Fruit fly (Drosophila melanogaster): Measurements from ENCODE around the gene skd.

Gene skd

DNA sequence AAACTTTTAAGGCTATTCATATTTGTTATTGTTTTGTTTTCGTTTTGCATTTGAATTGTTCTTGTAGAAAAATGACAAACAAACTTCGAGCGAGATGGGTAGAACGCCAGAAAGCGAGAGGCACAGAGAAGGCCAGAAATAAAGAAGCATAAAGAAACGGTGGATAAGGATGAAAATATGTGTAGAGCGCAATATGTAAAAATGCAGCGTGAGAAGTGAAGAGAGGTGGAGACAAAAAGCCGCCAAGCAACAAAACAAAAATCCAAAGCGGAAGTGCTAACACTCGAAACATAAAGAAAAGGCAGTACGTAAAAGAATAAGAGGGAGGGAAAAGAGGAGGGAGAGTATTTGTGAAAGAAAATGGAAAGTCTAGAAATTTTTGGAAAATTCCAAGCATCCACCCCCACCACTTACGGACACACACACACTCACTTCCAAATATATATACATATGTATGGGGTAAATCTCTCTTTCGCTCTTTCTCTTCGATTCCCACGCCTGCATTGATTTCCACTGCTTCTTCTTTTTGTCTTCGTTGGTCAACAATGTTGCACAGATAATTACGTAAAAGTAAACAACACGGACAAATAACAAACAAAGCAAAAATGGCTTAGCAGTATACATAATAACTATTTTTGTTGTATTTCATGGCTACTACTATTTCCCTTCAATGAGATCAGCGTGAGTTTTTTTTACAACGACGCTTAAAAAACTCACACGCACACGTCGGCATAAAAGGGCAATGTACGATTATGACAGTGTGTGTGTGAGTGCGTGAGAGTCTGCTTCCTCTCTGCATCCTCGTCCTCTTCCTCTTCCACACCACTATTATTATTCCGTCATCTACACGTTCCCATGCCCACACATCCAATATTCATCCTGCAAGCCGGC is 19.6 kb downstream of the skd start (continued):
- TF ChIP-seq CG12942 (GFP tag; optimal IDR thresholded peaks at IDR 0.05) (peak; percentile 14), sqz (GFP tag; optimal IDR thresholded peaks at IDR 0.05) (peak; percentile 82), MTF-1 (GFP tag; optimal IDR thresholded peaks at IDR 0.05; ENCODE audit: borderline replicate concordance) (peak; percentile 62), CG6813 (GFP tag; optimal IDR thresholded peaks at IDR 0.05) (peak; percentile 14), CG12391 (tag; optimal IDR thresholded peaks at IDR 0.05) (peak; percentile 1), NC2β (GFP tag; optimal IDR thresholded peaks at IDR 0.05) (peak; percentile 5), pros (GFP tag; optimal IDR thresholded peaks at IDR 0.05) (peak; percentile 72), Spps (tag; optimal IDR thresholded peaks at IDR 0.05) (peak; percentile 24), twi (tag; optimal IDR thresholded peaks at IDR 0.05) (peak; percentile 30), CG13624 (GFP tag; optimal IDR thresholded peaks at IDR 0.05) (peak; percentile 5), ATbp (GFP tag; optimal IDR thresholded peaks at IDR 0.05) (peak; percentile 67), CG3163 (GFP tag; optimal IDR thresholded peaks at IDR 0.05) (peak; percentile 67), CG15479 (GFP tag; optimal IDR thresholded peaks at IDR 0.05) (peak; percentile 86), CG6854 (GFP tag; optimal IDR thresholded peaks at IDR 0.05) (no peak), CG8281 (tag; optimal IDR thresholded peaks at IDR 0.05) (peak; percentile 4), sens-2 (GFP tag; IDR thresholded peaks at IDR 0.05) (no peak), CG33557 (GFP tag; optimal IDR thresholded peaks at IDR 0.05) (peak; percentile 77), Vsx1 (GFP tag; optimal IDR thresholded peaks at IDR 0.05) (no peak), sr (GFP tag; IDR thresholded peaks at IDR 0.05) (peak; percentile 52; the same call in 1 of the 3 replicates), CG18764 (GFP tag; optimal IDR thresholded peaks at IDR 0.05) (peak; percentile 42), CG8924 (tag; optimal IDR thresholded peaks at IDR 0.05) (peak; percentile 17), lilli (GFP tag; optimal IDR thresholded peaks at IDR 0.05) (peak; percentile 4), CG14710 (tag; optimal IDR thresholded peaks at IDR 0.05) (peak; percentile 41), nom (GFP tag; optimal IDR thresholded peaks at IDR 0.05) (peak; percentile 9), CG4328 (GFP tag; optimal IDR thresholded peaks at IDR 0.05) (no peak), CG11504 (tag; optimal IDR thresholded peaks at IDR 0.05) (peak; percentile 73), Med (GFP tag) (peak; percentile 83), CG13775 (GFP tag; optimal IDR thresholded peaks at IDR 0.05) (peak; percentile 38), corto (GFP tag; optimal IDR thresholded peaks at IDR 0.05) (no peak), CG15011 (GFP tag; optimal IDR thresholded peaks at IDR 0.05) (peak; percentile 2), dpn (GFP tag; optimal IDR thresholded peaks at IDR 0.05) (peak in 1 of 2 experiments; percentile 36), CG6254 (GFP tag; optimal IDR thresholded peaks at IDR 0.05) (peak; percentile 4), CG2202 (tag; optimal IDR thresholded peaks at IDR 0.05) (peak; percentile 72), Xbp1 (GFP tag; optimal IDR thresholded peaks at IDR 0.05) (no peak), seq (GFP tag; IDR thresholded peaks at IDR 0.05) (no peak), psq (GFP tag; optimal IDR thresholded peaks at IDR 0.05) (peak; percentile 94), sc (optimal IDR thresholded peaks at IDR 0.05) (no peak), sc (GFP tag; optimal IDR thresholded peaks at IDR 0.05) (peak; percentile 39), ac (GFP tag; optimal IDR thresholded peaks at IDR 0.05) (peak; percentile 79), sens (GFP tag) (peak; percentile 87), hkb (optimal IDR thresholded peaks at IDR 0.05) (no peak), hkb (GFP tag; IDR thresholded peaks at IDR 0.05) (peak; percentile 25; the same call in 1 of the 2 replicates), otp (GFP tag; IDR thresholded peaks at IDR 0.05) (peak; percentile 65; the same call in 1 of the 3 replicates), CG33213 (GFP tag; optimal IDR thresholded peaks at IDR 0.05) (peak; percentile 21), crol (GFP tag; IDR thresholded peaks at IDR 0.05) (peak; percentile 27; the same call in 1 of the 2 replicates), org-1 (GFP tag; optimal IDR thresholded peaks at IDR 0.05) (peak; percentile 55), CG2116 (GFP tag; optimal IDR thresholded peaks at IDR 0.05) (peak; percentile 15), Blimp-1 (GFP tag; optimal IDR thresholded peaks at IDR 0.05) (peak; percentile 90)
